Fruit fly (Drosophila melanogaster): Measurements from ENCODE around the gene CG31121.

DNA sequence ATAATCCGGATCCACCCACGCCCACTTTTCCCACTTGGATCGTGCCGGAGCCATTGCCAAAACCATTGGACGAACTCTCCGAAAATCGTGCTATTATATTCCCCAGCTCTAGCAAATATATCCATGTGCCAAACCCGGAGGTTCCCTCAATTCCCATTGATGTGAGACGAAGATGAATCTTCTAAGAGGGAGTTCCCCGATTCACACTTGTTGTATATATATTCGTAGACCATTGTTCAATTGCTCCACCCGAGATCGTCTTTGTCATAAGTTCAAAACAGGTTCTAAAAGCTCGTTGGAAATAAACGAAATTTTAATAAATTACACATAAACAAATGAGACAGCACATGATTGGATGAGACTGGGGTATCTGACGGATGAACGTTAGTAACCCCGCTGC, 30.5 kb downstream of the CG31121 start:
- TF ChIP-seq Hr38 (GFP tag; optimal IDR thresholded peaks at IDR 0.05) (no peak), CG16779 (tag; optimal IDR thresholded peaks at IDR 0.05) (no peak), Hr39 (GFP tag; optimal IDR thresholded peaks at IDR 0.05) (no peak), acj6 (GFP tag; optimal IDR thresholded peaks at IDR 0.05) (no peak), CG8319 (GFP tag; optimal IDR thresholded peaks at IDR 0.05) (no peak), Ets96B (tag; optimal IDR thresholded peaks at IDR 0.05) (no peak)

Measured in whole organism, prepupa.